Fruit fly (Drosophila melanogaster) S2 (cell line): ENCODE results near the gene NimC1.

Source experiments
- CG8478 ChIP-seq: fragments of >200 bp; optimal IDR thresholded peaks from 2 replicates; lab custom pipeline; 2018
- CTCF ChIP-seq, 2 experiments: fragments of >200 bp; optimal IDR thresholded peaks; 2 replicates each; lab custom pipeline; 2018

Gene NimC1

DNA sequence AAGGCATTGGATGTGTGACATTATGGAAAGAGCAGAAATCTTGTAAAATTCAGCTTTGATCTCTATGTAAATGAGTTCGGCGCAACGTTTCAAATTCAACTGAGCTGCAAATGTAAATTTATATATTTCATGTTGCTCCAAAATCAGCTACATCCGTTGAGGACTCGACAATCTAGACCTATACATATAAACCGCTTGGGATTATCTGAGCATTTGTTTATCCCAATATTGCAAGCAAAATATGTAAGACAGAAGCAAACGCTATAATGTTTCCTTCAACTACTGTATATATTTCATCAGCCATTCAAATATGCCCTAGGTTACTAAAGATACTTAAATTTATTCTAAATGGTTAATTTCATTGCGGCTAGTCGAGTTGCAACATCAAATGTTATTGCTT, at the start of gene NimC1:
Gene NimC1, minus strand, starts transcription at position 101 of the 400 bp plus-strand sequence.
- TF ChIP-seq CTCF (optimal IDR thresholded peaks at IDR 0.05; lab: Kevin White, UChicago), result no peak
- no peak for TF ChIP-seq CG8478 (lab: Kevin White, UChicago)

DNA sequence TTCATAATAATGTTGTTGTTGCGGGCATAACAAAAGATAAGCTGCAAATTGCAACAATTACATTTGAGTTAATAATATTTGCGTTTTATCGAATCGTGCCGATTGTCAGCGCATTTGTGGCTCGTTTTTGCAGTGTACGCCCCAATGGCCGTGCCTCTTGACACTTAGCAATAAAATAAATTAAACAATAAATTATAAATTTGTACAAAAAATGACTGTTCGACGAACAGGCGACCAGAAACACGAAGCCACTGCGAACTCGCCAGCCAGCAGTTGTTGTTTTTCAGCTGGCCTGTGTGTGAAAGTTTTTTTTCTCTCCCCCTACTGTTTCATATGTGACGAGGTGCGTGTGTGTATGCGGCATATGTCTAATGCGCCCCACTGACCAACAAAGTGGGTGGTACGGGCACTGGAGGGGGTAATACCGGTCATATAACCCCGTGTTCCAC, 48.9 kb upstream of the NimC1 start:
- TF ChIP-seq CG8478 (lab: Kevin White, UChicago) (no peak), CTCF (optimal IDR thresholded peaks at IDR 0.05; lab: Kevin White, UChicago) (no peak)

DNA sequence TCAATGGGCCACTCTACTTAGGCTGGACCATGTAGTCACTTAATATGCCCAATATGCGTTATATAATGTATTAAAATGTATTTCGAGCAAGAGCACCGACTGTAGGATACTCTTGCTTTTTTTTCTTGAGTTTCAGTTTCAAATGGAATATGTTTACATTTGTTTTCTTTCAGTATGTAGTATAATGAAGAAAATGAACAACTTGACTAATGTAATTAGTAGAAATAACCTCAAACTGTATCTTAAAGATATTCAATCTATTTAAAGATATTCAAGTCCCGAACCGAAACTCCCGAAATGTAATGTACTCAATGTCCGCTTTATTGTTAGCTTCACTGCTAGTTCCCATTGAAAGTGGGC, 48.2 kb upstream of the NimC1 start:
- TF ChIP-seq CG8478 (lab: Kevin White, UChicago) (no peak), CTCF (optimal IDR thresholded peaks at IDR 0.05; lab: Kevin White, UChicago) (no peak)

DNA sequence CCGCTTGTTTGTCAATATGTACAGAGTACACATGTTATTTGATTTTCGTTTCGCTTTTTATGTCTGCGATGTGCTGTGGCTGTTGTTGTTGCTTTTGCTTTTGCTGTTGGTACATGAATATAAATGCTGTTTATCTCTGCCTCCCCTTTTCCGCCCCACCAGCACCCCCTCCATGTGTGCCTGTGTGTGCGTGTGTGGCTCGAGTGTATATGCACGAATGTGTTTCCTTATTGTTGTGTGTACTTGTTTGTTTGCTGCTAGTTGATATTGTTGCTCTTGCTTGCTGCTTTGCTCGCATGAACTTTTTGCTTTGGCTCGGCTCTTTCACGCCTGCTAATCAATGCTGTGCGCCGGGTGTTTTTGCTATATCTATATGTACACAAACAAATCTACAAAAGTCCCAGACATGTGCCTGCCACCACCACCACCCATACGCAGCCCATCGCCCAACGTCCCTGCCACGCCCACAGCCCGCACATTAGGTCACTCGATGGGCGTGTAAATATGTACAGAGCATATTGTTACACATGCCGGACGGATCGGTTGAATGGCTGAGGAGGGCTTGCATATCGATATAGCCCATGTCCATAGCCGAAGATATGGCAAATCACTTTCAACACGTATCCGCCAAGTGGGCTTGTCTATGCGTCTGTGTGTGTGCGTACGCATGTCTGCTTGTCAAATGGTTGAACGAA, 47.6 kb upstream of the NimC1 start:
- TF ChIP-seq CG8478 (lab: Kevin White, UChicago) (no peak), CTCF (optimal IDR thresholded peaks at IDR 0.05; lab: Kevin White, UChicago) (no peak)

DNA sequence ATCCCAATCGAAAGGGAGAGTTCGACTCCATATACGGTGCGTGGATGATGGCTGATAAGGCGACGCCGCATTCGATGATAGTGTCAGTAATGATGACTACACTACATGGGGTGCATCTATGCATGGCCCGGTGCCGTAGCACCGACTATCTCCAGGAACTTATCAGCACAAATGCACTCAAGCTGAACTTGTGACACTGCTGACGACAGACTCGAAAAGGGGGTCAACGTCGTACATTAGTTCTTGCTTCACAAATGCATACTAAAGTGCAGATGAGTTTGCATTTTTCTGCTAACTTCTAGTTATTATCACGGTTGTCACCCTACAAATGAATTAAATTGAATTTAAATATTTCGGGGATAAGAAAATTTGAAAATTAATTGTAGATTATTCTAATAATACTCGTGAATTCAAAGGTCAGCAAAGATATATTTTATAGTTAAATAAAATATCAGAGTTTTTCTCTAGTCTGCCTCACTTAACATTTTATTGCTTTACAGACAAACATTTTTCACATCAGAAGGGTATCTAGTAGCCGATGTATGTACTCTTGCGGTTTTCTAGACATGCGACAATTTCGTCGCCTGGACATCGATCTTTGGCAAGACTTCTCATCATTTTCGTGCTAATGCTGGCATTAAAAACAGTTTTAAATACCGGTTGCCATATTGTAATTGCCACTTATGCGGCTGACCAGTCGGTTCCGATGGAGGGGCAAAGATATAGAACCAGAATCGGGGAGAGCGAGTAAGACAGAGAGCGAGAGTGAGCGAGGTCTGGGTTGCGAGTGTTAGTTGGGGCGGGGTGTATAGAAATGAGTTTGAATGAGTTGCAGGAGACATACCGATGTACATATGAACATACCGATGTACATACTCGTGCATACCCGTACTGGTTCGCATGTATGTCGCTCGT, 46.8 kb upstream of the NimC1 start:
- TF ChIP-seq CTCF (optimal IDR thresholded peaks at IDR 0.05; lab: Kevin White, UChicago) (no peak), CG8478 (lab: Kevin White, UChicago) (no peak)

DNA sequence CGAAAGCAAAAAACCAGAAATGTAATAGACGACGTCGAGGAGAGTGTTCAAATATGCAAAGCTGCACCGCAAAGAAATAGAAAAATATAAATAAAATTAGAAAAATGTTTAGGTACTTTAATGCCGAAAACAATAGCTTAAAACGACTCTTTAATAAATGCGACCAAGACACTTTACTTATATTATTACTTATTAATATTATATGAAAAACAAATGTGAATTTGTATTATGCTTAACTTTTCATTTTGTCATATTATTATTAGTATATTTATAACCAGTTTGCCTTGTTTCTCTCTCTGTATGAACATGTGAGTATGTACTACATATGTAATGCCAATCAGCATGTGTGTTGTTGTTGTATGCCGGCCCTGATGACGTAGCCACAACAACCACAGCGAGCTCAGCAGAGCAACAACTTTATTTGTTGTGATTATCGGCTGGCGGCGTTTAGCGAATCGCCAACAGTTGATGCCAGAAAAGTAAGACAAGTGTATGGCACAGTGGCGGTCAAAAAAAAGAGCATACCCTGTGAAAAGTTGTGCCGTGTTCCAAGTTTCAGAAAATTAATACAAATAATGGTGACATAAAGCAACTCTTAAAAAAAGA, 45.7 kb upstream of the NimC1 start:
- TF ChIP-seq CG8478 (lab: Kevin White, UChicago), result no peak
- no peak for TF ChIP-seq CTCF (optimal IDR thresholded peaks at IDR 0.05; lab: Kevin White, UChicago)

DNA sequence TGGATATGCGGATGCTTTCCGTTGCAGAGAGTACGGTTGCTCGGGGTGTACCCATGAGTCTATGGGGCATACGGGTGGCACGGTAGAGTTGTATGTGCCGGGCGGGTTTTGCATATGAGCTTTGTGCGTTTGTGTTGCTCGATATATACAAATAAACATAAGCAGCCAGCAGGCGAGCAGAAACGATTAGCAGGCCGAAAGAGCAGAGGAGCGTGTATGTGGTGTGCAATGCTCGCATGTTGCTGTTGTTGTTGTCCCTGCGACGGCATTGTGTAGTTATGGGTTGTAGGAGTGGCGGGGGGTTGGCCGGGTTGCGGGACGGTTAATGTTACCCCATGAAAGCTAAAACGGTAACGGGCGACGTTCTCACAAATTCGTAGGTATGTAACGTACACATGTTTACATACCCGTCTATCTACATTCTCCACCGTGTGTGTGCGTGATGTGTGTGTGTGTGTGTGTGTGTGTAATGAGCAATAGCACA, 45.1 kb upstream of the NimC1 start:
- TF ChIP-seq CTCF (optimal IDR thresholded peaks at IDR 0.05; lab: Kevin White, UChicago) (no peak), CG8478 (lab: Kevin White, UChicago) (no peak)

DNA sequence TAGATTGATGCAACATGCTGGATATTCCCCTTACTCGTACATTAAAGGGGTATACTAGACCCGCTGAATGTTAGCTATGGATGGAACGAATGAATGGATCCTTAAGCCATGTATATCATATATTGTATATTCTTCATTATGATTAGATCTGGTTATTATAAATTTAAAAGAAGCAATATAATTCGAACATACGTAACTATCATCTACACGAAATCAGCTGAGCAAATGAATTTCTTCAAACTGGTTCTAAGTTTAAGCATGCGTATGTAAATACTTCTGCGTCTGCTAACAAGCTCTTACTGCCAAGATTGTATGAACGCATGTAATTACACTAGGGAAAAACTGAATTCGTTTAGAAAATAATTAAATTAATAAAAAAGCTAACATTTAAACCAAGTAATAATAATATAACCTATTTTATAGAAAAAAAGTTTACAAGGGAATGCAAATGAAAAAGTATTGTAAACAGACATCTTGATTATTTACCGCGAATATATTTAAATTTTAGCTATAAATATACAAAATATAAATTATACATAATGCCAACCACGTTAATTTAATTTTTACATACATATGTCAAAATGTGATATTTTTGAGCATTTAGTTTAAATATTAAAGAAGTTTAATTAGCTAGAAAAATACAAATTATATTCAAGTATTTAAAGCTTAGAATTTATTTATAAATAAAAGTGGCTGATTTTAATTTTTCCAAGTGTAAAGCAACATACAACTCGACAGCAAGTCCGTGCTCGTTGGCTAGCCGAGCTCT, 44.5 kb upstream of the NimC1 start:
- TF ChIP-seq CTCF (optimal IDR thresholded peaks at IDR 0.05; lab: Kevin White, UChicago) (no peak), CG8478 (lab: Kevin White, UChicago) (no peak)

DNA sequence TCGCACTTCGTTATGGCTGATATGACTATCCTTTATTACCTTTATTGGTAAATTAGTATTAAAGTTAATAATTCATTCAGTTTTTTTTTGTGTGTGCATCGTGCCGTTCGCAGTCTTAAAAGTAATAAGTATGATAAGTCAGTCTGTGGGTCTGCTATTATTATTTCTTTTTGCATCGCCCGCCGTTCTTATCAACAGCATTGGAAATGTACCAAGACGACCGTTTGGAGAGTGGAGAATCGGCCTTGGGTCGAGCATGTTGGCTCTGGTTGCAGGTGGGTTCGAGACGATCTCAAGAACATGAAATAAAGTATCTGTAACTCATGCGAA, 43.9 kb upstream of the NimC1 start:
- TF ChIP-seq CTCF (optimal IDR thresholded peaks at IDR 0.05; lab: Kevin White, UChicago), result no peak
- peak; percentile 28 for TF ChIP-seq CG8478 (lab: Kevin White, UChicago)

DNA sequence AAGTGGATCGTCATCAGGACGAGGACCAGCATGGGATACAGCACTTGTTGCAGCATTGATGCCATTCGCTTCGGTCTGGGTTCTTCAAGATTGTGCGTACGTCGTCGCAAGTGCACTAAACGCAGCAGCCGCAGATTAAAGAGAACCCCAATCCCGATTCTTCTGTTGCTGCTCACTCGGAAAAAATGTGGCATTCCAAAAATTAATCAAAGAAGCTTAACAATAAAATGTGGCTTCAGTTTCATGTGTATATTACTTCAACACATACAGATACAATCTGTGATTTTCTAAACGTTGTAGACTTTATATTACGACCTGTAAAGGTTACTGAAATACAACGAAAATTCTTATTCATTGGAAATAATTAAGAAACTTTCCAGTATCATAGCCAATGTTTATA, 43.5 kb upstream of the NimC1 start, which contains the start of gene NimC3:
Gene NimC3, minus strand, starts transcription at position 101 of the 400 bp plus-strand sequence.
- TF ChIP-seq CTCF (optimal IDR thresholded peaks at IDR 0.05; lab: Kevin White, UChicago) (no peak), CG8478 (lab: Kevin White, UChicago) (no peak)

DNA sequence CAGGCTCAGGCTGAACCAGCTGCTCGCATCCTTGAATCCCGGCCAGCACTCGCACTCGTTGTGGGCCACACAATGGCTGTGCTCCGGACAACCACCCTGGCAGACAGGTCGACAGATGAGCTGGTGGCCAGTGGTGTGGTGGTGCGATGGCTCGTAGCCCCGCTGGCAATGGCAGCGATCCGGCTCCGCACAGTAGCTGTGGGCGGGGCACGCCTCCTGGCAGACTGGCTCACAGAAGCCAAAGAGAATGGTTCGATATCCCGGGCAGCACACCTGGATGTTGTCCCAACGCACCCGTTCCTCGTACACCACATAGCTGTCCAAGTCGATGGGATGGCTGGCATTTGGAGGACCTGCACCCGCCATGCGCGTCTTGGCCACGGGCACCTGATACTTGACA, 43.1 kb upstream of the NimC1 start:
- no peak for TF ChIP-seq CG8478 (lab: Kevin White, UChicago)
- no peak for TF ChIP-seq CTCF (optimal IDR thresholded peaks at IDR 0.05; lab: Kevin White, UChicago)

DNA sequence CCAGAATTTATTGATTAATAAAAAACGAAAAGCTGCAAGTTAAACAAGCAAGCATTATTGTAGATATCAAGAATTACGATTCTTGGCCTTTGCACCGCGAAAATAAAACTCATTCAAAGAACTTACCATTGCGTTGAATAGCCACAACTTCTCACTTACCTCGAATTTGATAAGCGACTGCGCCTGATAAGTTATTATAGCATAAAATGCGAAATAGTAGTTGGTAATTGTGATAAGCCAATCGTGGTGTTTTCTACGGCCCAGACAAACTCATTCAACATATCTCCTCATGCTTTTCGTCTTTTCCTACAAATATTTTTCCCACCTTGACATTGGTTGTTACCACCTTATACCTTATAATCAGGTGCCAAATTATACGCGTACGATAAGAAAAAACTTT, 38.5 kb upstream of the NimC1 start:
- TF ChIP-seq CTCF (optimal IDR thresholded peaks at IDR 0.05; lab: Kevin White, UChicago) (no peak), CG8478 (lab: Kevin White, UChicago) (no peak)

DNA sequence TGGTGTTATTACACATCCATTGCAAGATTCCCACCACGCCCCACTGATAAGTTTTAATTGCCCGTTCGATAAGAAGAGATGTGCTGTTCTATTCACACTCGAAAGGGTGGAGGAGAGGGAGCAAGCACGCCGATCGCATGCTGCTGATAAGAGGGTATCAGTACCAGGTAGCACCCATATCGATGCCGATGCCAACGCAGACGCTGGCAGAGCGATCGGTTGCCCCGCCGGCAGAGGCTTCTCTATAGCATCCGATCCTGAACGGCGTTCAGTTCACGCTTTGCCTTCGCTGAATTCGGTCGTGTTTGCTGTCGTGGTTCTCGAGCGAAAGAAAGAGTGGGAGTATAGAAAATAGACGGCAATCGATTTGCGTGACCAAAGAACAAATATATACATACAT, 36.9 kb upstream of the NimC1 start:
- TF ChIP-seq CTCF (optimal IDR thresholded peaks at IDR 0.05; lab: Kevin White, UChicago), result no peak
- no peak for TF ChIP-seq CG8478 (lab: Kevin White, UChicago)
